Fruit fly (Drosophila melanogaster) whole organism, wandering third instar larva: Measurements from ENCODE around the gene EndoGI.

Experiments used
- CG32264 ChIP-seq: fragments of 200-800 bp; sonication (Bioruptor generic); optimal IDR thresholded peaks from 2 replicates; lab custom pipeline; 2016; ENCODE audit warnings: missing biosample characterization, missing genetic modification characterization
- Dif ChIP-seq: fragments of 200-275, 200-300 bp; sonication (Bioruptor generic); optimal IDR thresholded peaks from 2 replicates; lab custom pipeline; 2018; ENCODE audit warnings: missing biosample characterization, missing genetic modification characterization; ENCODE audit not compliant: partially characterized antibody
- N ChIP-seq: fragments of >200 bp; optimal IDR thresholded peaks from 2 replicates; lab custom pipeline; 2018; ENCODE audit warnings: missing biosample characterization, missing external identifiers, missing genetic modification characterization
- OdsH ChIP-seq: fragments of 200-800 bp; sonication (Bioruptor generic); optimal IDR thresholded peaks from 2 replicates; lab custom pipeline; 2016; ENCODE audit warnings: missing biosample characterization, mild to moderate bottlenecking, missing genetic modification characterization
- Sp1 ChIP-seq: fragments of 200-800 bp; sonication (Bioruptor generic); optimal IDR thresholded peaks from 3 replicates; lab custom pipeline; 2019; ENCODE audit warnings: missing biosample characterization, mild to moderate bottlenecking, missing genetic modification characterization, moderate library complexity
- br ChIP-seq: fragments of 200-800 bp; sonication (Bioruptor generic); optimal IDR thresholded peaks from 2 replicates; lab custom pipeline; 2016; ENCODE audit warnings: missing biosample characterization, missing genetic modification characterization
- dl ChIP-seq, 2 experiments: fragments of 175-275, 200-275 bp in 1 of 2; fragments of 200-275 bp in 1 of 2; sonication (Bioruptor generic); optimal IDR thresholded peaks; lab custom pipeline; 2018; ENCODE audit warnings: mild to moderate bottlenecking in 2 of 2, missing biosample characterization in 2 of 2, missing genetic modification characterization in 2 of 2, moderate library complexity in 2 of 2; ENCODE audit not compliant: partially characterized antibody in 2 of 2, insufficient read depth in 1 of 2
- foxo ChIP-seq, 2 experiments: fragments of 200-800 bp; sonication (Bioruptor generic); optimal IDR thresholded peaks; 2 replicates in 1 of 2; 3 replicates in 1 of 2; lab custom pipeline; 2016 to 2017; ENCODE audit warnings: missing biosample characterization in 2 of 2, missing genetic modification characterization in 2 of 2
- h ChIP-seq: fragments of 200-800 bp; sonication (Bioruptor generic); optimal IDR thresholded peaks from 3 replicates; lab custom pipeline; 2016; ENCODE audit warnings: missing biosample characterization, mild to moderate bottlenecking, missing genetic modification characterization
- jim ChIP-seq: fragments of 175-275, 200-325 bp; sonication (Bioruptor generic); optimal IDR thresholded peaks from 2 replicates; lab custom pipeline; 2016; ENCODE audit warnings: missing biosample characterization, mild to moderate bottlenecking, missing genetic modification characterization
- sv ChIP-seq: fragments of 200-800 bp; sonication (Bioruptor generic); optimal IDR thresholded peaks from 3 replicates; lab custom pipeline; 2016; ENCODE audit warnings: missing biosample characterization, missing genetic modification characterization
- usp ChIP-seq: fragments of >200 bp; optimal IDR thresholded peaks from 2 replicates; lab custom pipeline; 2017; ENCODE audit warnings: missing biosample characterization, missing genetic modification characterization

dm6 chr2L:16216298-16216697, 41.2 kb upstream of the EndoGI start:
- TF ChIP-seq foxo (GFP tag; optimal IDR thresholded peaks at IDR 0.05; lab: Kevin White, UChicago) (no peak), Sp1 (no peak), N (GFP tag; lab: Kevin White, UChicago) (no peak), jim (GFP tag; lab: Kevin White, UChicago) (no peak), usp (no peak), Dif (no peak), h (GFP tag; lab: Kevin White, UChicago) (no peak), br (GFP tag; lab: Kevin White, UChicago) (no peak), OdsH (no peak), sv (GFP tag; lab: Kevin White, UChicago) (no peak), dl (GFP tag; optimal IDR thresholded peaks at IDR 0.05; lab: Kevin White, UChicago; ENCODE audit: insufficient read depth in 1 of 2, partially characterized antibody in 2 of 2) (no peak), CG32264 (GFP tag; lab: Kevin White, UChicago) (no peak)
